Worm (Caenorhabditis elegans): ENCODE results near the gene clh-3.
A peak's percentile ranks its signal among the peaks of the same experiment; 100 is the strongest.

Gene clh-3

ce11 chrII:7182630-7183029 lies 43.1 kb downstream of the clh-3 start:
- TF ChIP-seq mel-28 (tag; optimal IDR thresholded peaks at IDR 0.05; ENCODE audit: borderline replicate concordance) (no peak), fkh-3 (tag; optimal IDR thresholded peaks at IDR 0.05) (no peak), B0019.2 (GFP tag; conservative IDR thresholded peaks at IDR 0.05) (no peak), cebp-2 (GFP tag; IDR thresholded peaks at IDR 0.05) (no peak), athp-1 (tag; optimal IDR thresholded peaks at IDR 0.05) (no peak), F33H1.4 (GFP tag; IDR thresholded peaks at IDR 0.05) (no peak), ztf-26 (tag; optimal IDR thresholded peaks at IDR 0.05) (no peak), tlf-1 (GFP tag; optimal IDR thresholded peaks at IDR 0.05) (no peak), lsy-27 (tag; optimal IDR thresholded peaks at IDR 0.05; ENCODE audit: borderline replicate concordance, insufficient read depth) (no peak), dpl-1 (GFP tag; optimal IDR thresholded peaks at IDR 0.05) (no peak)

ce11 chrII:7176108-7176507 lies 49.6 kb downstream of the clh-3 start:
- TF ChIP-seq fkh-3 (tag; optimal IDR thresholded peaks at IDR 0.05) (no peak), lir-1 (GFP tag; conservative IDR thresholded peaks at IDR 0.05) (no peak), ceh-27 (GFP tag; optimal IDR thresholded peaks at IDR 0.05) (peak; percentile 18), T07F8.4 (tag; optimal IDR thresholded peaks at IDR 0.05) (no peak)

DNA sequence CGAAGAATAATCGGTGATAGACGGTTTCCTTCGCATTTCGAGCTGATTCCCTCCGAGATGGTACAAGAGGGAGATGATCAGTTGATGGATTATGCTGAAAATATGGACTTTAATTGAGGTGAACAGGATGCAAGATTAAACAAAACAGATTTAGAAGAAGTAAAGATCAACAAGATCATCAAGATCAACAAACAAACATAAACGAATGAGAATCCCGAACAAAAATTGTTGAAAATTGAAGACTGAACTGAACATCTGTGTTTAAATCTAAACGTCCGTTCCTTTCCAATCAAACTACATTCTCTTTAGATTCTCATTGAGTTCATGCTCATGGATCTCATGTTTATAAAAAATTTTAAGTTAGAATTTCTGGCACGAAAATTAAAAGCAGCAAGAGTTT lies 50.9 kb downstream of the clh-3 start, which contains the start of gene glc-4:
Gene glc-4 (minus strand): TSS at position 101 of the 400 bp plus-strand sequence.
- TF ChIP-seq snpc-1.1 (tag; optimal IDR thresholded peaks at IDR 0.05; ENCODE audit: insufficient read depth) (no peak), sdz-38 (tag; optimal IDR thresholded peaks at IDR 0.05) (no peak), F57C9.4 (tag; optimal IDR thresholded peaks at IDR 0.05) (no peak), rec-8 (tag; optimal IDR thresholded peaks at IDR 0.05) (no peak), rpc-1 (optimal IDR thresholded peaks at IDR 0.05) (no peak), rpc-1 (tag; optimal IDR thresholded peaks at IDR 0.05) (no peak), ztf-26 (tag; optimal IDR thresholded peaks at IDR 0.05) (no peak), ztf-18 (tag; optimal IDR thresholded peaks at IDR 0.05) (no peak), Y67H2A.10 (GFP tag; conservative IDR thresholded peaks at IDR 0.05) (no peak), tbp1 (GFP tag; optimal IDR thresholded peaks at IDR 0.05) (no peak), egl-18 (GFP tag; IDR thresholded peaks at IDR 0.05) (no peak)

ce11 chrII:7171305-7171998 lies 54.3 kb downstream of the clh-3 start, which contains the start of gene dyf-13:
Gene dyf-13 (minus strand): TSS chrII:7171355.
- no peak for TF ChIP-seq K11D2.4 (GFP tag; IDR thresholded peaks at IDR 0.05)
- TF ChIP-seq mcd-1 (GFP tag; IDR thresholded peaks at IDR 0.05): no peak
- no peak; the same call in 1 of the 2 replicates for TF ChIP-seq madf-6 (GFP tag; IDR thresholded peaks at IDR 0.05)
- no peak for TF ChIP-seq sdz-38 (tag; optimal IDR thresholded peaks at IDR 0.05)
- no peak for TF ChIP-seq xnd-1 (tag; optimal IDR thresholded peaks at IDR 0.05)
- no peak for TF ChIP-seq F55B11.4 (tag; optimal IDR thresholded peaks at IDR 0.05; ENCODE audit: borderline replicate concordance, insufficient read depth)
- no peak for TF ChIP-seq Y79H2A.3 (GFP tag; conservative IDR thresholded peaks at IDR 0.05)
- no peak for TF ChIP-seq sptf-2 (GFP tag; optimal IDR thresholded peaks at IDR 0.05)
- no peak for TF ChIP-seq dpl-1 (GFP tag; optimal IDR thresholded peaks at IDR 0.05)
- no peak for TF ChIP-seq zfh-2 (GFP tag; conservative IDR thresholded peaks at IDR 0.05)
- TF ChIP-seq madf-3 (GFP tag; IDR thresholded peaks at IDR 0.05): no peak
- 0 out of 2 replicates have a peak, but pooled peaks have one; percentile 60 for TF ChIP-seq aptf-2 (GFP tag; conservative IDR thresholded peaks at IDR 0.05)
- no peak for TF ChIP-seq ccch-3 (GFP tag; optimal IDR thresholded peaks at IDR 0.05)
- no peak for TF ChIP-seq lag-1 (GFP tag; IDR thresholded peaks at IDR 0.05)
- TF ChIP-seq nfyb-1 (GFP tag; IDR thresholded peaks at IDR 0.05): no peak
- TF ChIP-seq pbrm-1 (GFP tag; IDR thresholded peaks at IDR 0.05): no peak
- TF ChIP-seq snpc-1.3 (tag; optimal IDR thresholded peaks at IDR 0.05; ENCODE audit: insufficient read depth): no peak
- TF ChIP-seq snpc-3.4 (tag; optimal IDR thresholded peaks at IDR 0.05): peak; percentile 45
- TF ChIP-seq dpff-1 (tag; optimal IDR thresholded peaks at IDR 0.05): no peak
- TF ChIP-seq F10E7.11 (tag; optimal IDR thresholded peaks at IDR 0.05): no peak
- TF ChIP-seq dox-1 (GFP tag; IDR thresholded peaks at IDR 0.05): no peak
- no peak for TF ChIP-seq F37B4.10 (GFP tag; IDR thresholded peaks at IDR 0.05)
